Worm (Caenorhabditis elegans) whole organism, midembryonic: ENCODE results near the gene R02D5.4.
"Not testable (repeated sequence)": the region's sequence is repeated elsewhere in the genome, so short reads cannot be mapped to it uniquely, and the experiment has no call there.

Experiments
- T22C8.4 ChIP-seq: fragments of 200-800 bp; sonication (Bioruptor generic); IDR thresholded peaks from 2 replicates; pipeline ENCODE4 v1.3.6; 2022; ENCODE audit warnings: missing genetic modification characterization, missing compliant biosample characterization
- cog-1 ChIP-seq: sonication (generic microtip); optimal IDR thresholded peaks from 2 replicates; lab custom pipeline; 2016; ENCODE audit warnings: missing genetic modification characterization, missing compliant biosample characterization
- flt-1 ChIP-seq: fragments of 200-800 bp; sonication (Bioruptor generic); IDR thresholded peaks from 2 replicates; pipeline ENCODE4 v1.3.6; 2022; ENCODE audit warnings: missing genetic modification characterization, missing compliant biosample characterization
- klf-2 ChIP-seq: fragments of 200-800 bp; sonication (Bioruptor generic); conservative IDR thresholded peaks from 2 replicates; pipeline ENCODE4 v1.3.6; 2022; ENCODE audit warnings: missing genetic modification reagents, missing genetic modification characterization, missing compliant biosample characterization
- med-1 ChIP-seq: sonication (generic microtip); optimal IDR thresholded peaks from 2 replicates; lab custom pipeline; 2017; ENCODE audit warnings: missing genetic modification characterization, mild to moderate bottlenecking, missing compliant biosample characterization, antibody characterized with exemption, missing genetic modification reagents; ENCODE audit not compliant: insufficient read depth
- ref-1 ChIP-seq: fragments of 200-800 bp; sonication (Bioruptor generic); conservative IDR thresholded peaks from 2 replicates; pipeline ENCODE4 v1.3.6; 2022; ENCODE audit warnings: missing genetic modification reagents, missing genetic modification characterization, missing compliant biosample characterization
- tab-1 ChIP-seq: fragments of 200-800 bp; sonication (Bioruptor generic); IDR thresholded peaks from 2 replicates; pipeline ENCODE4 v1.3.6; 2022; ENCODE audit warnings: missing genetic modification characterization, missing compliant biosample characterization
- ztf-23 ChIP-seq: fragments of 200-800 bp; sonication (Bioruptor generic); IDR thresholded peaks from 2 replicates; pipeline ENCODE4 v1.3.6; 2022; ENCODE audit warnings: missing genetic modification reagents, missing genetic modification characterization, missing compliant biosample characterization
- ztf-29 ChIP-seq: fragments of 200-800 bp; sonication (Bioruptor generic); IDR thresholded peaks from 2 replicates; pipeline ENCODE4 v1.3.6; 2022; ENCODE audit warnings: missing genetic modification reagents, missing genetic modification characterization, missing compliant biosample characterization

The R02D5.4 gene

ce11 chrV:14464368-14464767, 20.1 kb downstream of the R02D5.4 start, which contains the start of gene F08H9.4:
F08H9.4 (minus strand) TSS chrV:14464428.
- no peak for TF ChIP-seq med-1 (GFP tag; lab: Kevin White, UChicago)
- TF ChIP-seq ztf-29, result no peak
- TF ChIP-seq tab-1 (GFP tag; lab: Robert Waterston, UW), result no peak
- no peak for TF ChIP-seq ztf-23

- not testable (repeated sequence) for TF ChIP-seq cog-1 (tag; lab: Kevin White, UChicago); T22C8.4 (GFP tag; lab: Robert Waterston, UW); tab-1 (GFP tag; lab: Robert Waterston, UW)
These were observed 21.4 kb downstream of the R02D5.4 start, which contains the start of gene F08H9.3 for ce11 chrV:14463087-14463486. F08H9.3 (minus strand) TSS chrV:14463338.

ce11 chrV:14462653-14463052, 21.8 kb downstream of the R02D5.4 start:
- TF ChIP-seq ztf-23 (no peak), flt-1 (GFP tag; lab: Robert Waterston, UW) (no peak), klf-2 (GFP tag; lab: Robert Waterston, UW) (no peak), tab-1 (GFP tag; lab: Robert Waterston, UW) (no peak), ztf-29 (no peak), med-1 (GFP tag; lab: Kevin White, UChicago) (no peak), ref-1 (no peak), T22C8.4 (GFP tag; lab: Robert Waterston, UW) (no peak), cog-1 (tag; lab: Kevin White, UChicago) (no peak)

ce11 chrV:14460615-14461102, 23.8 kb downstream of the R02D5.4 start, which contains the start of gene F08H9.2:
F08H9.2 (plus strand) TSS chrV:14460665.
- TF ChIP-seq T22C8.4 (GFP tag; lab: Robert Waterston, UW) (no peak), flt-1 (GFP tag; lab: Robert Waterston, UW) (no peak), med-1 (GFP tag; lab: Kevin White, UChicago) (no peak), klf-2 (GFP tag; lab: Robert Waterston, UW) (no peak), cog-1 (tag; lab: Kevin White, UChicago) (no peak)

- no peak for TF ChIP-seq ztf-23
- TF ChIP-seq T22C8.4 (GFP tag; lab: Robert Waterston, UW), result no peak
- no peak for TF ChIP-seq klf-2 (GFP tag; lab: Robert Waterston, UW)
- TF ChIP-seq tab-1 (GFP tag; lab: Robert Waterston, UW), result no peak
These were observed 24.4 kb downstream of the R02D5.4 start for ce11 chrV:14460122-14460521.

ce11 chrV:14457070-14457469, 27.4 kb downstream of the R02D5.4 start, which contains the start of gene coh-3:
coh-3 (plus strand) TSS chrV:14457422.
- TF ChIP-seq med-1 (GFP tag; lab: Kevin White, UChicago), result no peak
- TF ChIP-seq ztf-23, result no peak
- no peak for TF ChIP-seq ref-1
- TF ChIP-seq flt-1 (GFP tag; lab: Robert Waterston, UW), result no peak
- no peak for TF ChIP-seq ztf-29
- no peak for TF ChIP-seq tab-1 (GFP tag; lab: Robert Waterston, UW)
- TF ChIP-seq cog-1 (tag; lab: Kevin White, UChicago), result no peak

ce11 chrV:14456626-14457025, 27.9 kb downstream of the R02D5.4 start, which contains the start of gene bmk-1:
bmk-1 (minus strand) TSS chrV:14456984.
- TF ChIP-seq tab-1 (GFP tag; lab: Robert Waterston, UW), result no peak
- no peak for TF ChIP-seq ref-1
- TF ChIP-seq flt-1 (GFP tag; lab: Robert Waterston, UW), result no peak
- TF ChIP-seq ztf-23, result no peak
- TF ChIP-seq T22C8.4 (GFP tag; lab: Robert Waterston, UW), result no peak
- no peak for TF ChIP-seq klf-2 (GFP tag; lab: Robert Waterston, UW)
- no peak for TF ChIP-seq cog-1 (tag; lab: Kevin White, UChicago)
- no peak for TF ChIP-seq med-1 (GFP tag; lab: Kevin White, UChicago)

ce11 chrV:14449397-14449796, 35.1 kb downstream of the R02D5.4 start, which contains the start of gene F23B12.7:
F23B12.7 (plus strand) TSS chrV:14449697.
- TF ChIP-seq ref-1, result no peak
- no peak for TF ChIP-seq ztf-29
- no peak for TF ChIP-seq ztf-23
- no peak for TF ChIP-seq klf-2 (GFP tag; lab: Robert Waterston, UW)
- no peak for TF ChIP-seq med-1 (GFP tag; lab: Kevin White, UChicago)
- TF ChIP-seq cog-1 (tag; lab: Kevin White, UChicago), result no peak
- no peak for TF ChIP-seq T22C8.4 (GFP tag; lab: Robert Waterston, UW)
- no peak for TF ChIP-seq flt-1 (GFP tag; lab: Robert Waterston, UW)
- no peak for TF ChIP-seq tab-1 (GFP tag; lab: Robert Waterston, UW)

ce11 chrV:14448669-14449068, 35.8 kb downstream of the R02D5.4 start:
- TF ChIP-seq ztf-23 (no peak), flt-1 (GFP tag; lab: Robert Waterston, UW) (no peak), tab-1 (GFP tag; lab: Robert Waterston, UW) (no peak), cog-1 (tag; lab: Kevin White, UChicago) (no peak), ztf-29 (no peak), med-1 (GFP tag; lab: Kevin White, UChicago) (no peak), klf-2 (GFP tag; lab: Robert Waterston, UW) (no peak), T22C8.4 (GFP tag; lab: Robert Waterston, UW) (no peak), ref-1 (no peak)

ce11 chrV:14447240-14447763, 37.2 kb downstream of the R02D5.4 start, which contains the start of the genes dlat-1 and fntb-1:
dlat-1 (minus strand) TSS chrV:14447290.
fntb-1 (plus strand) TSS chrV:14447651.
- TF ChIP-seq ref-1 (no peak), flt-1 (GFP tag; lab: Robert Waterston, UW) (no peak), cog-1 (tag; lab: Kevin White, UChicago) (no peak), med-1 (GFP tag; lab: Kevin White, UChicago) (no peak), ztf-29 (no peak), tab-1 (GFP tag; lab: Robert Waterston, UW) (no peak), klf-2 (GFP tag; lab: Robert Waterston, UW) (no peak), ztf-23 (no peak), T22C8.4 (GFP tag; lab: Robert Waterston, UW) (no peak)
